Worm (Caenorhabditis elegans) whole organism, L4 larva: ENCODE measurements around the gene srh-39.

Experiments
- D1046.2 ChIP-seq: fragments of 200-800 bp; sonication (Bioruptor generic); IDR thresholded peaks from 2 replicates; pipeline ENCODE4 v1.3.6; 2022; ENCODE audit warnings: missing genetic modification characterization, missing compliant biosample characterization
- F26F4.8 ChIP-seq: fragments of 200-800 bp; sonication (Bioruptor generic); conservative IDR thresholded peaks from 2 replicates; pipeline ENCODE4 v1.3.6; 2022; ENCODE audit warnings: missing genetic modification characterization, missing compliant biosample characterization
- T20F7.1 ChIP-seq: fragments of 200-800 bp; sonication (Bioruptor generic); optimal IDR thresholded peaks from 2 replicates; lab custom pipeline; 2018; ENCODE audit warnings: mild to moderate bottlenecking, missing genetic modification characterization, missing compliant biosample characterization
- T26A8.4 ChIP-seq: fragments of 200-800 bp; sonication (Bioruptor generic); IDR thresholded peaks from 2 replicates; pipeline ENCODE4 v1.3.6; 2022; ENCODE audit warnings: missing genetic modification characterization, missing compliant biosample characterization
- ZK337.2 ChIP-seq: fragments of 200-800 bp; sonication (Bioruptor generic); IDR thresholded peaks from 2 replicates; pipeline ENCODE4 v1.3.6; 2022; ENCODE audit warnings: missing genetic modification reagents, missing genetic modification characterization, missing compliant biosample characterization
- ZK546.5 ChIP-seq, 2 experiments: sonication (generic microtip); optimal IDR thresholded peaks; 2 replicates each; lab custom pipeline; 2017; ENCODE audit warnings: missing biosample characterization in 2 of 2, missing genetic modification characterization in 2 of 2
- ama-1 ChIP-seq: fragments of 150-350 bp; optimal IDR thresholded peaks from 2 replicates; lab custom pipeline; 2014; ENCODE audit warnings: inconsistent platforms, mixed read lengths
- ceh-28 ChIP-seq: fragments of 150-350 bp; optimal IDR thresholded peaks from 2 replicates; lab custom pipeline; 2014; ENCODE audit warnings: missing biosample characterization, missing genetic modification reagents, missing genetic modification characterization
- ceh-82 ChIP-seq: sonication (generic microtip); optimal IDR thresholded peaks from 2 replicates; lab custom pipeline; 2017; ENCODE audit warnings: missing biosample characterization, missing genetic modification characterization
- ces-1 ChIP-seq: fragments of 150-350 bp; sonication (generic microtip); optimal IDR thresholded peaks from 4 replicates; lab custom pipeline; 2014; ENCODE audit warnings: missing biosample characterization, missing genetic modification reagents, missing genetic modification characterization
- daf-12 ChIP-seq: fragments of 150-350 bp; optimal IDR thresholded peaks from 2 replicates; lab custom pipeline; 2014; ENCODE audit warnings: missing biosample characterization, missing genetic modification reagents, missing genetic modification characterization
- daf-8 ChIP-seq: fragments of 200-800 bp; sonication (Bioruptor generic); IDR thresholded peaks from 2 replicates; pipeline ENCODE4 v1.3.6; 2022; ENCODE audit warnings: missing genetic modification characterization, missing compliant biosample characterization
- dmd-6 ChIP-seq: fragments of 200-800 bp; sonication (Bioruptor generic); IDR thresholded peaks from 2 replicates; pipeline ENCODE4 v1.3.6; 2022; ENCODE audit warnings: missing genetic modification reagents, missing genetic modification characterization, missing compliant biosample characterization
- dmd-8 ChIP-seq: fragments of 200-800 bp; sonication (Bioruptor generic); IDR thresholded peaks from 2 replicates; pipeline ENCODE4 v1.3.6; 2022; ENCODE audit warnings: missing genetic modification characterization, missing compliant biosample characterization
- dve-1 ChIP-seq: sonication (generic microtip); optimal IDR thresholded peaks from 2 replicates; lab custom pipeline; 2017; ENCODE audit warnings: antibody characterized with exemption, mild to moderate bottlenecking, missing genetic modification characterization, missing compliant biosample characterization; ENCODE audit not compliant: insufficient read depth
- egl-27 ChIP-seq: sonication (generic microtip); optimal IDR thresholded peaks from 3 replicates; lab custom pipeline; 2017; ENCODE audit warnings: missing biosample characterization, missing genetic modification reagents, missing genetic modification characterization
- fkh-10 ChIP-seq: fragments of 150-350 bp; optimal IDR thresholded peaks from 2 replicates; lab custom pipeline; 2014; ENCODE audit warnings: missing biosample characterization, missing genetic modification reagents, missing genetic modification characterization
- fos-1 ChIP-seq: fragments of 150-350 bp; optimal IDR thresholded peaks from 2 replicates; lab custom pipeline; 2014; ENCODE audit warnings: missing biosample characterization, missing genetic modification characterization
- gei-8 ChIP-seq: fragments of 200-800 bp; sonication (Bioruptor generic); optimal IDR thresholded peaks from 2 replicates; lab custom pipeline; 2018; ENCODE audit warnings: mild to moderate bottlenecking, missing genetic modification characterization, missing compliant biosample characterization
- hlh-11 ChIP-seq: fragments of 200-800 bp; sonication (Bioruptor generic); optimal IDR thresholded peaks from 2 replicates; lab custom pipeline; 2018; ENCODE audit warnings: mild to moderate bottlenecking, missing genetic modification characterization, missing compliant biosample characterization
- hlh-30 ChIP-seq: sonication (generic microtip); optimal IDR thresholded peaks from 2 replicates; lab custom pipeline; 2017; ENCODE audit warnings: antibody characterized with exemption, mild to moderate bottlenecking, missing genetic modification characterization, missing compliant biosample characterization; ENCODE audit not compliant: insufficient read depth
- lin-15B ChIP-seq: fragments of 150-350 bp; sonication (generic microtip); optimal IDR thresholded peaks from 3 replicates; lab custom pipeline; 2014; ENCODE audit warnings: missing biosample characterization, missing genetic modification characterization
- madf-5 ChIP-seq, 2 experiments: fragments of 200-800 bp; sonication (Bioruptor generic); IDR thresholded peaks; 2 replicates each; pipeline ENCODE4 v1.3.6; 2022; ENCODE audit warnings: missing compliant biosample characterization in 2 of 2, missing genetic modification characterization in 2 of 2
- mdt-29 ChIP-seq: fragments of 200-800 bp; sonication (Bioruptor generic); IDR thresholded peaks from 2 replicates; pipeline ENCODE4 v1.3.6; 2022; ENCODE audit warnings: missing genetic modification reagents, missing genetic modification characterization, missing compliant biosample characterization
- mep-1 ChIP-seq: fragments of 150-350 bp; sonication (generic microtip); optimal IDR thresholded peaks from 3 replicates; lab custom pipeline; 2014; ENCODE audit warnings: missing biosample characterization, missing genetic modification characterization
- mxl-2 ChIP-seq: fragments of 200-800 bp; sonication (Bioruptor generic); conservative IDR thresholded peaks from 2 replicates; pipeline ENCODE4 v1.3.6; 2022; ENCODE audit warnings: missing genetic modification reagents, missing genetic modification characterization, missing compliant biosample characterization
- mxl-3 ChIP-seq: fragments of 200-800 bp; sonication (Bioruptor generic); optimal IDR thresholded peaks from 2 replicates; lab custom pipeline; 2018; ENCODE audit warnings: mild to moderate bottlenecking, missing genetic modification characterization, missing compliant biosample characterization
- nhr-10 ChIP-seq: fragments of 150-350 bp; optimal IDR thresholded peaks from 2 replicates; lab custom pipeline; 2014; ENCODE audit warnings: missing biosample characterization, missing genetic modification characterization
- nhr-102 ChIP-seq: sonication (generic microtip); optimal IDR thresholded peaks from 2 replicates; lab custom pipeline; 2016; ENCODE audit warnings: mild to moderate bottlenecking, missing genetic modification characterization, moderate library complexity, missing compliant biosample characterization
- nhr-11 ChIP-seq: fragments of 150-350 bp; optimal IDR thresholded peaks from 2 replicates; lab custom pipeline; 2014; ENCODE audit warnings: missing biosample characterization, missing genetic modification characterization
- nhr-25 ChIP-seq: sonication (generic microtip); optimal IDR thresholded peaks from 2 replicates; lab custom pipeline; 2017; ENCODE audit warnings: missing genetic modification characterization, mild to moderate bottlenecking, missing compliant biosample characterization, antibody characterized with exemption, moderate library complexity, borderline replicate concordance; ENCODE audit not compliant: insufficient read depth
- nhr-28 ChIP-seq: fragments of 150-350 bp; optimal IDR thresholded peaks from 2 replicates; lab custom pipeline; 2014; ENCODE audit warnings: missing biosample characterization, missing genetic modification characterization
- nhr-77 ChIP-seq: fragments of 150-350 bp; optimal IDR thresholded peaks from 2 replicates; lab custom pipeline; 2014; ENCODE audit warnings: missing biosample characterization, missing genetic modification characterization
- php-3 ChIP-seq: fragments of 200-800 bp; sonication (Bioruptor generic); IDR thresholded peaks from 2 replicates; pipeline ENCODE4 v1.3.6; 2022; ENCODE audit warnings: missing genetic modification reagents, missing genetic modification characterization, missing compliant biosample characterization
- set-16 ChIP-seq: fragments of 200-800 bp; sonication (Bioruptor generic); IDR thresholded peaks from 2 replicates; pipeline ENCODE4 v1.3.6; 2022; ENCODE audit warnings: missing genetic modification reagents, missing genetic modification characterization, missing compliant biosample characterization
- snpc-4 ChIP-seq: fragments of 150-350 bp; optimal IDR thresholded peaks from 2 replicates; lab custom pipeline; 2014; ENCODE audit warnings: missing biosample characterization, missing genetic modification characterization
- spr-3 ChIP-seq: fragments of 200-800 bp; sonication (Bioruptor generic); optimal IDR thresholded peaks from 2 replicates; lab custom pipeline; 2018; ENCODE audit warnings: mild to moderate bottlenecking, missing genetic modification characterization, missing compliant biosample characterization
- unc-62 ChIP-seq, 3 experiments: fragments of 150-350 bp in 1 of 3; sonication (generic microtip); optimal IDR thresholded peaks in 2 of 3; peaks in 1 of 3; 1 replicate in 1 of 3; 2 replicates in 2 of 3; lab custom pipeline; 2014 to 2017; ENCODE audit warnings: missing biosample characterization in 3 of 3, missing genetic modification characterization in 3 of 3, missing genetic modification reagents in 3 of 3, missing genotype in 1 of 3
- zip-11 ChIP-seq: fragments of 200-800 bp; sonication (Bioruptor generic); IDR thresholded peaks from 2 replicates; pipeline ENCODE4 v1.3.6; 2022; ENCODE audit warnings: missing genetic modification characterization, missing compliant biosample characterization

Gene srh-39

DNA sequence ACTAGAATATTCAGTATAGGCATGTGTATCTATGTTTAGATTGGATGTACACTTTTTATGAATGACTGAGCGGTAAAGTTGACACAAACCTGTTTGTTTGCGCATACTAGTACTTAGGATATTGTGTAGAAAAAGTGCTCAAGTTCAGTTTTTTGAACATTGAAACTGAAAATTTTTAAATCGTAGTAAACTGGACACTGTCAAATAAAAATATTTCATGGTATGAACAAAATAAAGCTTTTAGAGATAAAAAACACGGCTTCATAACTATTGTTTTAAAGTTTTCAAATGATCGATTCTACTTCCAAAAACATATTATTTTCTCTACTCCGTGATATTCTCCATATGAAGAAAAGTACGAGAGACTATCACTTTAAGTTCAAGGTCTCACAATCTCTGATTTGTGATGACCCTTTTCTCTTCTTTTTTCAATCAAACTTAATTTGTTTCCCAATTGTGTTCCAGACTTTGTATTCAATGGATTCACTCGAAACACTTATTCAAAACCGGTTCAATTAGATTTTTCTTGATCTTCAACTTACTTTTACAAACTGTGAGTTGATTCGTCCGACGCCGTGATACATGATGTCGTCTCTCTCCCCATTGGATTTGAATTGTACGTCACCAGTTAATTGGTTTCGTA, 26.2 kb upstream of the srh-39 start (continued):
- TF ChIP-seq T20F7.1 (GFP tag; lab: Kevin White, UChicago), result peak; percentile 19
- TF ChIP-seq mxl-2 (GFP tag; lab: Robert Waterston, UW), result no peak
- TF ChIP-seq ceh-28, result no peak
- TF ChIP-seq egl-27 (tag; lab: Kevin White, UChicago), result no peak
- peak; percentile 56 for TF ChIP-seq mep-1 (tag; lab: Kevin White, UChicago)
- no peak for TF ChIP-seq nhr-10 (tag; lab: Kevin White, UChicago)
- TF ChIP-seq ZK546.5 (tag; optimal IDR thresholded peaks at IDR 0.05; lab: Kevin White, UChicago), result no peak
- no peak for TF ChIP-seq spr-3 (GFP tag; lab: Kevin White, UChicago)
- TF ChIP-seq php-3 (GFP tag; lab: Robert Waterston, UW), result no peak
- no peak for TF ChIP-seq F26F4.8 (GFP tag; lab: Robert Waterston, UW)
- peak; percentile 71 for TF ChIP-seq nhr-25
- no peak for TF ChIP-seq ZK337.2 (GFP tag; lab: Robert Waterston, UW)
- peak in 1 of 2 experiments; percentile 0 for TF ChIP-seq unc-62 (GFP tag; optimal IDR thresholded peaks at IDR 0.05 in 1 of 2; lab: Kevin White, UChicago)
- no peak for TF ChIP-seq unc-62 (tag; optimal IDR thresholded peaks at IDR 0.05; lab: Kevin White, UChicago)
- TF ChIP-seq dmd-8 (GFP tag; lab: Robert Waterston, UW), result no peak
- TF ChIP-seq nhr-11 (tag; lab: Kevin White, UChicago), result no peak
- TF ChIP-seq, all 104 proteins: peak for 7

DNA sequence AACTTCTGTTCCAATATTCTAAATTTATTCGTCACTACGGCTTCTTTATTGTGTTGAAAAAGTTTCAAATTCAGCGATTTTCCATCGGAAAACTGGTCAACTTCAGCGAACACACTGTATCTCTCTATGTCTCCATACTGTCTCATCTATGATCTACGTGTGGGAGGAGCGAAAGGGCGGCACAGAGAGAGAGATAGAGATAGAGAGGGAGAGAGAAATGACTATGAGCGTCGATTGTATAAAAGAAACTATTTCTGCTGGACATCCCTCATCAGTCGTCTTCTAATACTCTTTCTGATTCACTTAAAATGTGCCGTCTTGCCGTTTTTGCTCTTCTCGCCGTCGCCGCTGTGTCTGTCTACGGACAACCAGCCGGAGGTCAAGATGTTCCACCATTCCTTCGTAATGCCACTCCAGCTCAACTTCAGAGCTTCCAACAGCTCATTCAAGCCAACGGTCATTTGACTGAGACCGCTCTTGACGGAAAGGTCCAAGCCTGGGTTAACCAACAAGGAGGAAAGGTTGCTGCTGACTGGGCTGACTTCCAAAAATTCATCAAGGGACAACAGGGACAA, 25.1 kb upstream of the srh-39 start, which contains the start of gene srlf-1:
Gene srlf-1 (plus strand): TSS at position 268 of the 575 bp plus-strand sequence.
- no peak for TF ChIP-seq unc-62 (GFP tag; optimal IDR thresholded peaks at IDR 0.05 in 1 of 2; lab: Kevin White, UChicago)
- TF ChIP-seq unc-62 (tag; optimal IDR thresholded peaks at IDR 0.05; lab: Kevin White, UChicago), result no peak
- TF ChIP-seq nhr-77, result no peak
- TF ChIP-seq gei-8 (GFP tag; lab: Kevin White, UChicago), result peak; percentile 16
- peak; percentile 90 for TF ChIP-seq ama-1 (lab: Kevin White, UChicago)
- no peak for TF ChIP-seq daf-8
- TF ChIP-seq spr-3 (GFP tag; lab: Kevin White, UChicago), result no peak
- TF ChIP-seq dmd-6 (GFP tag; lab: Robert Waterston, UW), result no peak
- TF ChIP-seq madf-5 (GFP tag; IDR thresholded peaks at IDR 0.05; lab: Robert Waterston, UW), result no peak
- TF ChIP-seq hlh-30 (tag; lab: Kevin White, UChicago), result no peak
- TF ChIP-seq mdt-29 (GFP tag; lab: Robert Waterston, UW), result no peak
- no peak for TF ChIP-seq ceh-82
- 0 out of 2 replicates have a peak, but pooled peaks have one; percentile 34 for TF ChIP-seq mxl-2 (GFP tag; lab: Robert Waterston, UW)
- no peak for TF ChIP-seq dve-1
- TF ChIP-seq lin-15B (tag; lab: Kevin White, UChicago), result no peak
- no peak for TF ChIP-seq zip-11
- no peak for TF ChIP-seq mxl-3 (GFP tag; lab: Kevin White, UChicago)
- peak; percentile 14 for TF ChIP-seq hlh-11 (tag; lab: Kevin White, UChicago)
- TF ChIP-seq php-3 (GFP tag; lab: Robert Waterston, UW), result no peak
- no peak for TF ChIP-seq fos-1 (tag; lab: Kevin White, UChicago)
- peak; percentile 34 for TF ChIP-seq nhr-28 (tag; lab: Kevin White, UChicago)
- no peak for TF ChIP-seq daf-12 (tag; lab: Kevin White, UChicago)
- no peak for TF ChIP-seq T26A8.4 (GFP tag; lab: Robert Waterston, UW)
- no peak for TF ChIP-seq D1046.2
- TF ChIP-seq fkh-10 (GFP tag; lab: Kevin White, UChicago), result no peak
- no peak for TF ChIP-seq nhr-102 (tag; lab: Kevin White, UChicago)
- TF ChIP-seq snpc-4, result no peak
- TF ChIP-seq ces-1, result no peak
- no peak for TF ChIP-seq F26F4.8 (GFP tag; lab: Robert Waterston, UW)
- TF ChIP-seq set-16 (GFP tag; lab: Robert Waterston, UW), result no peak; the same call in 1 of the 2 replicates
- TF ChIP-seq, all 104 proteins: peak for 5
